Worm (Caenorhabditis elegans): ENCODE results near the gene pmt-2.

- TF ChIP-seq eyg-1 (tag; optimal IDR thresholded peaks at IDR 0.05) (no peak), pha-2 (tag; optimal IDR thresholded peaks at IDR 0.05) (no peak), rnt-1 (tag; optimal IDR thresholded peaks at IDR 0.05) (no peak), fkh-10 (GFP tag; optimal IDR thresholded peaks at IDR 0.05) (no peak), pha-4 (tag; optimal IDR thresholded peaks at IDR 0.05) (no peak), ceh-6 (GFP tag; optimal IDR thresholded peaks at IDR 0.05) (no peak), elt-2 (tag; optimal IDR thresholded peaks at IDR 0.05) (no peak), tbx-2 (tag; optimal IDR thresholded peaks at IDR 0.05) (no peak)
Measured at ce11 chrV:4684137-4684536, 55.8 kb downstream of the pmt-2 start.
